Fruit fly (Drosophila melanogaster) whole organism, pupa: ENCODE data around the gene twf.

Experiments
- CG10348 ChIP-seq: fragments of 200-800 bp; sonication (Bioruptor generic); IDR thresholded peaks from 2 replicates; pipeline ENCODE4 v1.3.6; 2022; ENCODE audit warnings: missing biosample characterization, missing genetic modification characterization
- CG12605 ChIP-seq: fragments of 200-800 bp; sonication (Bioruptor generic); IDR thresholded peaks from 2 replicates; pipeline ENCODE4 v1.3.6; 2022; ENCODE audit warnings: missing biosample characterization, missing genetic modification characterization
- CG13204 ChIP-seq: fragments of 200-800 bp; sonication (Bioruptor generic); optimal IDR thresholded peaks from 2 replicates; lab custom pipeline; 2018; ENCODE audit warnings: missing biosample characterization, mild to moderate bottlenecking, missing genetic modification characterization, moderate library complexity
- CG14655 ChIP-seq: fragments of 200-800 bp; sonication (Bioruptor generic); optimal IDR thresholded peaks from 3 replicates; lab custom pipeline; 2017; ENCODE audit warnings: mild to moderate bottlenecking, missing biosample characterization, missing genetic modification reagents, missing genetic modification characterization
- CG32121 ChIP-seq: fragments of 200-800 bp; sonication (Bioruptor generic); IDR thresholded peaks from 2 replicates; pipeline ENCODE4 v1.3.6; 2022; ENCODE audit warnings: missing biosample characterization, missing genetic modification characterization
- CG4496 ChIP-seq: fragments of 200-800 bp; sonication (Bioruptor generic); IDR thresholded peaks from 3 replicates; pipeline ENCODE4 v1.3.6; 2022; ENCODE audit warnings: missing biosample characterization, missing genetic modification characterization
- CG8159 ChIP-seq: fragments of 200-800 bp; sonication (Bioruptor generic); optimal IDR thresholded peaks from 3 replicates; lab custom pipeline; 2018; ENCODE audit warnings: missing biosample characterization, mild to moderate bottlenecking, missing genetic modification characterization, moderate library complexity
- CG9948 ChIP-seq: fragments of 200-800 bp; sonication (Bioruptor generic); optimal IDR thresholded peaks from 2 replicates; lab custom pipeline; 2018; ENCODE audit warnings: missing biosample characterization, mild to moderate bottlenecking, missing genetic modification characterization, moderate library complexity
- EcR ChIP-seq: fragments of 200-800 bp; sonication (Bioruptor generic); optimal IDR thresholded peaks from 3 replicates; lab custom pipeline; 2019; ENCODE audit warnings: missing biosample characterization, missing genetic modification characterization, mild to moderate bottlenecking, moderate library complexity, missing genetic modification reagents
- Ets98B ChIP-seq: fragments of 200-800 bp; sonication (Bioruptor generic); IDR thresholded peaks from 2 replicates; pipeline ENCODE4 v1.3.6; 2022; ENCODE audit warnings: missing biosample characterization, missing genetic modification characterization
- Pif1B ChIP-seq: fragments of 200-800 bp; sonication (Bioruptor generic); optimal IDR thresholded peaks from 3 replicates; lab custom pipeline; 2016; ENCODE audit warnings: missing biosample characterization, missing genetic modification characterization
- fd96Ca ChIP-seq: fragments of 200-800 bp; sonication (Bioruptor generic); IDR thresholded peaks from 3 replicates; pipeline ENCODE4 v1.3.6; 2022; ENCODE audit warnings: missing biosample characterization, missing genetic modification characterization

DNA sequence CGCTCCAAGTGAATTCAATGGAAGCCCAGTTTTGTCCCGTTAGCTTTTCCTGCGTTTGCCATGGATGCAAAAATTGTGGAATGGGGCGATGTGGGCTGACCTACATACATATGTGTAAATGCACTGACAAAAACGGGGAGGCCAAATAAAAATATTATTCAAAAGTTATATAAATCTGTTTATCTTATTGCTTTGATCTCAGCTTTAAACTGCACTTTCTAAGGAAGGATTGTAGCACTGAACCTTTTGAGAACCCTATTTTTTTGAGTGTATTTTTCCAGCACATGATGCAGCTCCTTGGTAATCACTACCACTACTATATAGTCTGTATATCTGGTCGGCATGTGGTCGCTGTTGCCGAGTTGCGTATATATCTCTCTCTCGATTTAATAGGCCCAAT lies 45.4 kb upstream of the twf start:
- TF ChIP-seq CG4496 (GFP tag; lab: Robert Waterston, UW) = peak; percentile 85
- peak; percentile 41 for TF ChIP-seq Pif1B (GFP tag; lab: Kevin White, UChicago)
- TF ChIP-seq CG12605 (GFP tag; lab: Robert Waterston, UW) = 0 out of 2 replicates have a peak, but pooled peaks have one; percentile 26
- no peak for TF ChIP-seq CG10348
- TF ChIP-seq fd96Ca (GFP tag; lab: Robert Waterston, UW) = no peak
- TF ChIP-seq CG8159 (tag; lab: Kevin White, UChicago) = peak; percentile 71
- TF ChIP-seq CG9948 (tag; lab: Kevin White, UChicago) = peak; percentile 39
- no peak for TF ChIP-seq CG13204 (GFP tag; lab: Kevin White, UChicago)
- no peak for TF ChIP-seq EcR (GFP tag; lab: Kevin White, UChicago)
- peak; percentile 54; the same call in 1 of the 2 replicates for TF ChIP-seq CG32121
- no peak for TF ChIP-seq Ets98B (GFP tag; lab: Robert Waterston, UW)
- peak; percentile 55 for TF ChIP-seq CG14655 (GFP tag; lab: Kevin White, UChicago)
